Worm (Caenorhabditis elegans) whole organism, L4 larva: Measurements from ENCODE around the gene F41G3.21.
A peak's percentile ranks its signal among the peaks of the same experiment; 100 is the strongest.

Source experiments
- F10B5.3 ChIP-seq: sonication (generic microtip); optimal IDR thresholded peaks from 2 replicates; lab custom pipeline; 2016; ENCODE audit warnings: mild to moderate bottlenecking, missing genetic modification characterization, missing compliant biosample characterization
- F26F4.8 ChIP-seq: fragments of 200-800 bp; sonication (Bioruptor generic); conservative IDR thresholded peaks from 2 replicates; pipeline ENCODE4 v1.3.6; 2022; ENCODE audit warnings: missing genetic modification characterization, missing compliant biosample characterization
- T20F7.1 ChIP-seq: fragments of 200-800 bp; sonication (Bioruptor generic); optimal IDR thresholded peaks from 2 replicates; lab custom pipeline; 2018; ENCODE audit warnings: mild to moderate bottlenecking, missing genetic modification characterization, missing compliant biosample characterization
- arid-1 ChIP-seq: fragments of 200-800 bp; sonication (Bioruptor generic); conservative IDR thresholded peaks from 2 replicates; pipeline ENCODE4 v1.3.6; 2022; ENCODE audit warnings: missing genetic modification reagents, missing genetic modification characterization, missing compliant biosample characterization
- ceh-28 ChIP-seq: fragments of 150-350 bp; optimal IDR thresholded peaks from 2 replicates; lab custom pipeline; 2014; ENCODE audit warnings: missing biosample characterization, missing genetic modification reagents, missing genetic modification characterization
- daf-16 ChIP-seq, 3 experiments: sonication (generic microtip); optimal IDR thresholded peaks; 2 replicates each; lab custom pipeline; 2016 to 2017; ENCODE audit warnings: missing genetic modification characterization in 3 of 3, missing genetic modification reagents in 3 of 3, mild to moderate bottlenecking in 2 of 3, missing compliant biosample characterization in 2 of 3, missing biosample characterization in 1 of 3, moderate library complexity in 1 of 3
- daf-19 ChIP-seq: fragments of 200-800 bp; sonication (Bioruptor generic); conservative IDR thresholded peaks from 2 replicates; pipeline ENCODE4 v1.3.6; 2022; ENCODE audit warnings: missing genetic modification characterization, missing compliant biosample characterization
- daf-8 ChIP-seq: fragments of 200-800 bp; sonication (Bioruptor generic); IDR thresholded peaks from 2 replicates; pipeline ENCODE4 v1.3.6; 2022; ENCODE audit warnings: missing genetic modification characterization, missing compliant biosample characterization
- dmd-6 ChIP-seq: fragments of 200-800 bp; sonication (Bioruptor generic); IDR thresholded peaks from 2 replicates; pipeline ENCODE4 v1.3.6; 2022; ENCODE audit warnings: missing genetic modification reagents, missing genetic modification characterization, missing compliant biosample characterization
- dve-1 ChIP-seq: sonication (generic microtip); optimal IDR thresholded peaks from 2 replicates; lab custom pipeline; 2017; ENCODE audit warnings: antibody characterized with exemption, mild to moderate bottlenecking, missing genetic modification characterization, missing compliant biosample characterization; ENCODE audit not compliant: insufficient read depth
- egl-43 ChIP-seq: fragments of 200-800 bp; sonication (Bioruptor generic); IDR thresholded peaks from 2 replicates; pipeline ENCODE4 v1.3.6; 2022; ENCODE audit warnings: missing genetic modification reagents, missing genetic modification characterization, missing compliant biosample characterization
- hlh-11 ChIP-seq: fragments of 200-800 bp; sonication (Bioruptor generic); optimal IDR thresholded peaks from 2 replicates; lab custom pipeline; 2018; ENCODE audit warnings: mild to moderate bottlenecking, missing genetic modification characterization, missing compliant biosample characterization
- hlh-30 ChIP-seq: sonication (generic microtip); optimal IDR thresholded peaks from 2 replicates; lab custom pipeline; 2017; ENCODE audit warnings: antibody characterized with exemption, mild to moderate bottlenecking, missing genetic modification characterization, missing compliant biosample characterization; ENCODE audit not compliant: insufficient read depth
- lin-13 ChIP-seq: fragments of 150-350 bp; optimal IDR thresholded peaks from 2 replicates; lab custom pipeline; 2014; ENCODE audit warnings: missing biosample characterization, missing genetic modification reagents, missing genetic modification characterization
- lin-29 ChIP-seq: fragments of 200-800 bp; sonication (Bioruptor generic); IDR thresholded peaks from 2 replicates; pipeline ENCODE4 v1.3.6; 2022; ENCODE audit warnings: missing genetic modification reagents, missing genetic modification characterization, missing compliant biosample characterization
- lsy-2 ChIP-seq, 2 experiments: fragments of 150-350 bp in 1 of 2; sonication (generic microtip) in 1 of 2; optimal IDR thresholded peaks; 2 replicates each; lab custom pipeline; 2014 to 2017; ENCODE audit warnings: missing biosample characterization in 2 of 2, missing genetic modification characterization in 2 of 2
- mdt-29 ChIP-seq: fragments of 200-800 bp; sonication (Bioruptor generic); IDR thresholded peaks from 2 replicates; pipeline ENCODE4 v1.3.6; 2022; ENCODE audit warnings: missing genetic modification reagents, missing genetic modification characterization, missing compliant biosample characterization
- mep-1 ChIP-seq: fragments of 150-350 bp; sonication (generic microtip); optimal IDR thresholded peaks from 3 replicates; lab custom pipeline; 2014; ENCODE audit warnings: missing biosample characterization, missing genetic modification characterization
- nhr-237 ChIP-seq: sonication (generic microtip); optimal IDR thresholded peaks from 2 replicates; lab custom pipeline; 2017; ENCODE audit warnings: missing biosample characterization, missing genetic modification characterization
- nhr-28 ChIP-seq: fragments of 150-350 bp; optimal IDR thresholded peaks from 2 replicates; lab custom pipeline; 2014; ENCODE audit warnings: missing biosample characterization, missing genetic modification characterization
- nhr-77 ChIP-seq: fragments of 150-350 bp; optimal IDR thresholded peaks from 2 replicates; lab custom pipeline; 2014; ENCODE audit warnings: missing biosample characterization, missing genetic modification characterization
- pha-4 ChIP-seq, 2 experiments: fragments of 150-350 bp in 1 of 2; fragments of 200-800 bp in 1 of 2; sonication (Bioruptor generic) in 1 of 2; IDR thresholded peaks in 1 of 2; optimal IDR thresholded peaks in 1 of 2; 2 replicates each; pipeline versions ENCODE4 v1.3.6 to Lab custom; 2014 to 2022; ENCODE audit warnings: missing genetic modification characterization in 2 of 2, missing genetic modification reagents in 2 of 2, missing biosample characterization in 1 of 2, missing compliant biosample characterization in 1 of 2
- php-3 ChIP-seq: fragments of 200-800 bp; sonication (Bioruptor generic); IDR thresholded peaks from 2 replicates; pipeline ENCODE4 v1.3.6; 2022; ENCODE audit warnings: missing genetic modification reagents, missing genetic modification characterization, missing compliant biosample characterization
- pqm-1 ChIP-seq: sonication (generic microtip); optimal IDR thresholded peaks from 2 replicates; lab custom pipeline; 2017; ENCODE audit warnings: missing biosample characterization, missing genetic modification characterization
- rbr-2 ChIP-seq: sonication (generic microtip); optimal IDR thresholded peaks from 2 replicates; lab custom pipeline; 2016; ENCODE audit warnings: missing genotype, missing genetic modification characterization, missing compliant biosample characterization
- set-16 ChIP-seq: fragments of 200-800 bp; sonication (Bioruptor generic); IDR thresholded peaks from 2 replicates; pipeline ENCODE4 v1.3.6; 2022; ENCODE audit warnings: missing genetic modification reagents, missing genetic modification characterization, missing compliant biosample characterization
- tra-1 ChIP-seq: fragments of 200-800 bp; sonication (Bioruptor generic); IDR thresholded peaks from 2 replicates; pipeline ENCODE4 v1.3.6; 2022; ENCODE audit warnings: missing genetic modification reagents, missing genetic modification characterization, missing compliant biosample characterization
- unc-39 ChIP-seq: sonication (generic microtip); optimal IDR thresholded peaks from 2 replicates; lab custom pipeline; 2017; ENCODE audit warnings: missing biosample characterization, missing genetic modification characterization
- unc-62 ChIP-seq, 3 experiments: fragments of 150-350 bp in 1 of 3; sonication (generic microtip); optimal IDR thresholded peaks in 2 of 3; peaks in 1 of 3; 1 replicate in 1 of 3; 2 replicates in 2 of 3; lab custom pipeline; 2014 to 2017; ENCODE audit warnings: missing biosample characterization in 3 of 3, missing genetic modification characterization in 3 of 3, missing genetic modification reagents in 3 of 3, missing genotype in 1 of 3
- zfp-3 ChIP-seq: fragments of 200-800 bp; sonication (Bioruptor generic); conservative IDR thresholded peaks from 2 replicates; pipeline ENCODE4 v1.3.6; 2022; ENCODE audit warnings: missing genetic modification reagents, missing genetic modification characterization, missing compliant biosample characterization

The F41G3.21 gene

ce11 chrII:6782738-6783163, 30.0 kb upstream of the F41G3.21 start (continued):
- TF ChIP-seq ceh-28 (tag; lab: Kevin White, UChicago) (peak; percentile 34), nhr-28 (tag; lab: Kevin White, UChicago) (peak; percentile 80), F26F4.8 (GFP tag; lab: Robert Waterston, UW) (no peak), egl-43 (GFP tag; lab: Robert Waterston, UW) (peak; percentile 58; the same call in 1 of the 2 replicates), mep-1 (tag; lab: Kevin White, UChicago) (peak; percentile 68), unc-39 (no peak), lsy-2 (tag; optimal IDR thresholded peaks at IDR 0.05; lab: Kevin White, UChicago) (peak; percentile 25 to 80), daf-16 (GFP tag; optimal IDR thresholded peaks at IDR 0.05; lab: Kevin White, UChicago) (peak in 1 of 2 experiments; percentile 57), daf-16 (tag; optimal IDR thresholded peaks at IDR 0.05; lab: Kevin White, UChicago) (peak; percentile 20), lin-13 (peak; percentile 40), daf-8 (GFP tag; lab: Robert Waterston, UW) (no peak), T20F7.1 (peak; percentile 49), pha-4 (GFP tag; IDR thresholded peaks at IDR 0.05; lab: Robert Waterston, UW) (no peak), pha-4 (tag; optimal IDR thresholded peaks at IDR 0.05; lab: Kevin White, UChicago) (peak; percentile 50), rbr-2 (tag; lab: Kevin White, UChicago) (peak; percentile 52), F10B5.3 (tag; lab: Kevin White, UChicago) (no peak)

DNA sequence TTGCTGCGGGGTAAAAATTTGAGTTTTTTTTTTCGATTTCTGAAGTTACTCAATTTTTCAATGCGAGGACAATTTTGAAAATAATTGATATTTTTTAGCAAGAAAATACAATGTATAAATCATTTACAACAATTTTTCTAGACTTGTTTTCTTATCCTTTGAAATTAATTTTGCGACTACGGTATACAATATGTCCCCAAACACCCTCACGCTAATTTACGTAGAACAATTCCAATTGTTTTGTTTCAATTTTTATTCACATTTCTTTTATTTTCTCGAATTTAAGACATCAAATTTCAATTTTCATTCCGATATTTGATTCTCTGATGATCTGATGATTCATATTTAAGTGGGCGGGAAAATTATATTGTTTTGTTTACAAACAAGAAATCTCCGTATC, 29.2 kb upstream of the F41G3.21 start:
- TF ChIP-seq zfp-3 (GFP tag; lab: Robert Waterston, UW) (no peak), lsy-2 (tag; optimal IDR thresholded peaks at IDR 0.05; lab: Kevin White, UChicago) (peak in 1 of 2 experiments; percentile 7), unc-62 (GFP tag; optimal IDR thresholded peaks at IDR 0.05 in 1 of 2; lab: Kevin White, UChicago) (peak in 1 of 2 experiments; percentile 60), unc-62 (tag; optimal IDR thresholded peaks at IDR 0.05; lab: Kevin White, UChicago) (no peak), nhr-237 (tag; lab: Kevin White, UChicago) (no peak)

ce11 chrII:6781231-6781630, 28.5 kb upstream of the F41G3.21 start:
- TF ChIP-seq daf-19 (no peak), hlh-11 (peak; percentile 60), tra-1 (GFP tag; lab: Robert Waterston, UW) (0 out of 2 replicates have a peak, but pooled peaks have one; percentile 17), unc-62 (GFP tag; optimal IDR thresholded peaks at IDR 0.05 in 1 of 2; lab: Kevin White, UChicago) (peak in 1 of 2 experiments; percentile 55), unc-62 (tag; optimal IDR thresholded peaks at IDR 0.05; lab: Kevin White, UChicago) (no peak), dve-1 (tag; lab: Kevin White, UChicago) (peak; percentile 31), lin-29 (GFP tag; lab: Robert Waterston, UW) (no peak), dmd-6 (GFP tag; lab: Robert Waterston, UW) (peak; percentile 46; the same call in 1 of the 2 replicates), hlh-30 (tag; lab: Kevin White, UChicago) (peak; percentile 18), mdt-29 (GFP tag; lab: Robert Waterston, UW) (peak; percentile 59; the same call in 1 of the 2 replicates), egl-43 (GFP tag; lab: Robert Waterston, UW) (no peak), daf-16 (GFP tag; optimal IDR thresholded peaks at IDR 0.05; lab: Kevin White, UChicago) (no peak), daf-16 (tag; optimal IDR thresholded peaks at IDR 0.05; lab: Kevin White, UChicago) (peak; percentile 89), nhr-77 (tag; lab: Kevin White, UChicago) (no peak), php-3 (GFP tag; lab: Robert Waterston, UW) (no peak), set-16 (no peak), pqm-1 (peak; percentile 4)

DNA sequence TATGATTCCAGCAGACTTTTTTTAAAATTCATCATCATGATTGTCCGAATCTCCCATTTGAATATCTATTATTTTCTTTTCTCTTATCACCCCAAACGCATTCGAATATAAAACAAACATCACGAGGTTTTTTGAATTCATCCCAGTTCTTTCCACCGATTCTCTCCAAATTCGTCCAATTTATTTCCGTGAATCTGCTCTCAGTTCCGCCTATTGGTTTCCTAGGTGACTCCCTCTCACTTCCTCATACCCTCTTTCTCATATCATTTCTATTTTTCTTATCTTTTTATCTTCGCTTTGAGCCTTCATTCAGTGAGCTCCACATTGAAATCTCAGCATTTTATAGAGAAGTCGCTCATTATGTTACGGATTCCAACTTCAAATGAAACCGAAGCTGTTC, 26.4 kb upstream of the F41G3.21 start, which contains the start of gene T13C2.7:
Gene T13C2.7, plus strand, starts transcription at position 301 of the 400 bp plus-strand sequence.
- no peak for TF ChIP-seq arid-1 (GFP tag; lab: Robert Waterston, UW)
